Worm (Caenorhabditis elegans) whole organism, late embryonic: ENCODE data around the gene C44C10.7.

Experiments used
- F13H6.1 ChIP-seq: sonication (generic microtip); optimal IDR thresholded peaks from 2 replicates; lab custom pipeline; 2016; ENCODE audit warnings: missing genetic modification characterization, missing compliant biosample characterization
- ceh-19 ChIP-seq: fragments of 200-800 bp; sonication (Bioruptor generic); optimal IDR thresholded peaks from 2 replicates; lab custom pipeline; 2018; ENCODE audit warnings: mild to moderate bottlenecking, missing genetic modification characterization, missing compliant biosample characterization
- ceh-6 ChIP-seq: fragments of 200-800 bp; sonication (Bioruptor generic); optimal IDR thresholded peaks from 2 replicates; lab custom pipeline; 2018; ENCODE audit warnings: mild to moderate bottlenecking, missing genetic modification characterization, missing compliant biosample characterization
- tbx-2 ChIP-seq: sonication (generic microtip); optimal IDR thresholded peaks from 2 replicates; lab custom pipeline; 2016; ENCODE audit warnings: missing genetic modification characterization, missing compliant biosample characterization
- ztf-16 ChIP-seq: sonication (generic microtip); optimal IDR thresholded peaks from 2 replicates; lab custom pipeline; 2017; ENCODE audit warnings: missing genetic modification characterization, missing compliant biosample characterization

DNA sequence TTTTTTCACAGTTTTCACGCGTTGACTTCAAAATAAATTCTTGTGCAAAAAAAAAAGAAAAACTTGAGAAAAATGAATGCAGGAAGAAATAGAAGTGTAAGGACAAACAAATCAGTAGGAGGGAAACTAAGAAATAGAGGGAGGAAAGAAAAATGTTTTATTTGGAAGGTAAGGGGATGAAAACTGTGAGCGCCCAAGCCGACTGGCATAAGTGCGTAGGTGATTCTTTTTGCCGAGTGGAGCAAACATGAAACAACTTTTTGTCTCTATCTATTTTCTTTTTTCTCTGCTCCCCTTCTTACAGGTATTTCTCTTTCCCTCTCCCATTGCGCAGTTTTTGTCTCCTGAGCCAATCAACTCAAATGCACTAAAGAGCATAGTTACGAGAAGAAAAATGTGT lies 30.7 kb upstream of the C44C10.7 start:
- TF ChIP-seq ceh-19 (GFP tag; lab: Kevin White, UChicago) (no peak), ceh-6 (GFP tag; lab: Kevin White, UChicago) (no peak), F13H6.1 (tag; lab: Kevin White, UChicago) (no peak), tbx-2 (tag; lab: Kevin White, UChicago) (no peak), ztf-16 (tag; lab: Kevin White, UChicago) (no peak)
